Fruit fly (Drosophila melanogaster): ENCODE measurements around the gene CG33995.
A peak's percentile ranks its signal among the peaks of the same experiment; 100 is the strongest.

Gene CG33995

DNA sequence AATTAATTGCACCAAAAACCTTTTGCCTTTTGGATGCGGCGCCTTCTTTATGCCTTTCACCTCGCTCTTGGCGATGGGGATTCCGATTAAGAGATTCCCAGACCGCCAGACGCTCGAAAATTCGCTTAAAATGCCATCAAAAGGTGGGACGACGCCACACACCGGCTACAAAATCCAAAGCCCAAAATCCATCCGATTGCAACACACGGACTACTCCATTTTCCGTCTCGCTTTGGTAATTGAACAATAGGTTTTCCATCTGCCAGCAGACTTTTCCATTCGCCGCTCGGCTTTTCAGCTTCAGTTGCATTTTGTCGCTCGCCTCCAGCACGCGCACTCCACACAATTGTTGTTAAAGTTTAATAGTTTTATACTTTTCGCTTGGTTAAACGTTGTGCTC, 17.4 kb downstream of the CG33995 start, which contains the start of gene qtc:
TSS of gene qtc (plus strand) at position 301 of the 400 bp plus-strand sequence.
- TF ChIP-seq Dif (GFP tag; optimal IDR thresholded peaks at IDR 0.05; ENCODE audit: partially characterized antibody) = no peak
- no peak for TF ChIP-seq dl (GFP tag; optimal IDR thresholded peaks at IDR 0.05; ENCODE audit: insufficient read depth in 1 of 2, partially characterized antibody in 2 of 2)
- TF ChIP-seq dsf (GFP tag; optimal IDR thresholded peaks at IDR 0.05; ENCODE audit: borderline replicate concordance) = no peak
- no peak for TF ChIP-seq N (GFP tag; optimal IDR thresholded peaks at IDR 0.05)
- no peak for TF ChIP-seq CrebA (GFP tag; optimal IDR thresholded peaks at IDR 0.05; ENCODE audit: borderline replicate concordance)
- no peak for TF ChIP-seq Hnf4 (GFP tag; optimal IDR thresholded peaks at IDR 0.05)
- TF ChIP-seq Mio (GFP tag; optimal IDR thresholded peaks at IDR 0.05) = no peak
- TF ChIP-seq lola (GFP tag; optimal IDR thresholded peaks at IDR 0.05) = no peak
- no peak for TF ChIP-seq HLH106 (tag; optimal IDR thresholded peaks at IDR 0.05)
- no peak for TF ChIP-seq brk (GFP tag; optimal IDR thresholded peaks at IDR 0.05)

DNA sequence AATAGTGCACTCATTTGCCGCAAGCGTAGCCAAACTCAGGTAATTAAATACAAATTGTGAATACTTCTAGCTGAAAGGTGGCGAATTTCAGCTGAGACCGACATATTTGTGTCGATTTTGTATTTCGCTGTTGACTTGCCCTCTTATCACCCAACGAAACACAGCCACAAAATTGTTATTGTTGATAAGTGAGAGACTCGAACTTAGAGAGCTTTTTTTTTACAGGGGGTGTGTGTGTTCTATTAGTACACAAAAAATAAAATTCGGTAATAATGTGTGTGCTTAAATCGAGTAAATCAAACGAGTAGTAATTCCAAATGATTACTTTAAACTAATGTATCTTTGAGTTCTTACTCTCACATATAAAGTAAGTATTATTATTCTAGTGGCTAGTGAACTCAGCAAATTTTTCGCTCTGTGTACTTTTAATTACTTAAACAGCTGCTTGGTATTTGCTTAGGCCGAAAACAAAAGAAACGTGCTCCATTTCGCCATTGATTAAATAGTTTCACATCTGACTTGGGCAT, 17.9 kb downstream of the CG33995 start:
- TF ChIP-seq Dif (GFP tag; optimal IDR thresholded peaks at IDR 0.05; ENCODE audit: partially characterized antibody) (no peak), Mio (GFP tag; optimal IDR thresholded peaks at IDR 0.05) (peak; percentile 0), pan (optimal IDR thresholded peaks at IDR 0.05) (no peak), N (GFP tag; optimal IDR thresholded peaks at IDR 0.05) (no peak), Hnf4 (GFP tag; optimal IDR thresholded peaks at IDR 0.05) (peak; percentile 81), sage (GFP tag; optimal IDR thresholded peaks at IDR 0.05) (peak; percentile 80), dl (GFP tag; optimal IDR thresholded peaks at IDR 0.05; ENCODE audit: insufficient read depth in 1 of 2, partially characterized antibody in 2 of 2) (no peak), br (GFP tag; optimal IDR thresholded peaks at IDR 0.05) (peak; percentile 83), Myc (optimal IDR thresholded peaks at IDR 0.05) (no peak), Jra (GFP tag; optimal IDR thresholded peaks at IDR 0.05) (peak; percentile 75), CrebA (GFP tag; optimal IDR thresholded peaks at IDR 0.05; ENCODE audit: borderline replicate concordance) (no peak), psq (GFP tag; optimal IDR thresholded peaks at IDR 0.05) (peak; percentile 71), tai (GFP tag; optimal IDR thresholded peaks at IDR 0.05) (no peak), HLH106 (tag; optimal IDR thresholded peaks at IDR 0.05) (peak; percentile 42), Sp1 (GFP tag; optimal IDR thresholded peaks at IDR 0.05) (peak; percentile 82), foxo (GFP tag; optimal IDR thresholded peaks at IDR 0.05) (peak in 1 of 2 experiments; percentile 93), dsf (GFP tag; optimal IDR thresholded peaks at IDR 0.05; ENCODE audit: borderline replicate concordance) (peak; percentile 13), Dfd (GFP tag; optimal IDR thresholded peaks at IDR 0.05) (no peak), usp (GFP tag; optimal IDR thresholded peaks at IDR 0.05) (no peak), jim (GFP tag; optimal IDR thresholded peaks at IDR 0.05) (no peak), ey (GFP tag; optimal IDR thresholded peaks at IDR 0.05) (peak; percentile 79), sv (GFP tag; optimal IDR thresholded peaks at IDR 0.05) (peak; percentile 64), Vsx2 (GFP tag; optimal IDR thresholded peaks at IDR 0.05; ENCODE audit: partially characterized antibody) (no peak), rgr (GFP tag; optimal IDR thresholded peaks at IDR 0.05) (peak; percentile 85), Hr78 (GFP tag; optimal IDR thresholded peaks at IDR 0.05) (no peak), h (GFP tag; optimal IDR thresholded peaks at IDR 0.05) (peak; percentile 85), lola (GFP tag; optimal IDR thresholded peaks at IDR 0.05) (no peak), CG9705 (GFP tag; optimal IDR thresholded peaks at IDR 0.05) (no peak), Hr83 (GFP tag; optimal IDR thresholded peaks at IDR 0.05; ENCODE audit: poor library complexity, severe bottlenecking) (peak; percentile 68), Abd-B (GFP tag; optimal IDR thresholded peaks at IDR 0.05) (no peak), fru (GFP tag; optimal IDR thresholded peaks at IDR 0.05) (peak; percentile 92), CG32264 (GFP tag; optimal IDR thresholded peaks at IDR 0.05) (peak; percentile 48), brk (GFP tag; optimal IDR thresholded peaks at IDR 0.05) (peak; percentile 82), OdsH (GFP tag; optimal IDR thresholded peaks at IDR 0.05) (peak; percentile 88), GATAd (GFP tag; optimal IDR thresholded peaks at IDR 0.05) (no peak), Rel (GFP tag; optimal IDR thresholded peaks at IDR 0.05) (no peak), Rel (tag; optimal IDR thresholded peaks at IDR 0.05) (peak; percentile 13), dmrt93B (GFP tag; optimal IDR thresholded peaks at IDR 0.05) (peak; percentile 46), woc (GFP tag; optimal IDR thresholded peaks at IDR 0.05) (peak; percentile 52)
